Fruit fly (Drosophila melanogaster): ENCODE data around the gene Pus10.
A peak's percentile ranks its signal among the peaks of the same experiment; 100 is the strongest.

Pus10 gene

DNA sequence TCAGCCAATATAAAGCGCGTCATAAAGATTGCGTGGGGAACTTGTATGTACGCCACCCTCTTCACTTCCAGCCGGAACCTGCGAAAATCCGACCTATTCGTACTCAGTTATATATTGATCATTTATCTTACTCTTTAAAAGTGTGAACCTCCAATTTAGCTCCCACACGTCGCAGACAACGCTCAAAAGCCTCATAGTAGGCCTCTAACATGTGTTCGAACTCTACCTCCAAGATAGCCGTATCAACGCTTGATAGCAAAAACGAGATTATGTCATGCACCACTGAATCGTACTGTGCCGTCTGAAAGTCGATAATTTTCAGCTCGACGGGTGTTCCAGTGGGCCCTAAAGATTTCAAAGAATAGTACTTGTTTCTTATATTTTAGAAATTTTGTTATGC is 15.5 kb downstream of the Pus10 start (continued):
- TF ChIP-seq Spps (tag; optimal IDR thresholded peaks at IDR 0.05) (no peak), Side (GFP tag; optimal IDR thresholded peaks at IDR 0.05) (no peak), Pdp1 (GFP tag; optimal IDR thresholded peaks at IDR 0.05) (peak in 1 of 2 experiments; percentile 82), GATAe (GFP tag; conservative IDR thresholded peaks at IDR 0.05) (0 out of 2 replicates have a peak, but pooled peaks have one; percentile 26), mirr (GFP tag; optimal IDR thresholded peaks at IDR 0.05) (peak; percentile 69), CG17829 (tag; optimal IDR thresholded peaks at IDR 0.05) (no peak), B-H2 (GFP tag; optimal IDR thresholded peaks at IDR 0.05) (no peak), CG5180 (GFP tag; optimal IDR thresholded peaks at IDR 0.05) (peak; percentile 52), zfh2 (GFP tag; optimal IDR thresholded peaks at IDR 0.05) (no peak), zfh1 (GFP tag; IDR thresholded peaks at IDR 0.05) (no peak), CG2712 (tag; optimal IDR thresholded peaks at IDR 0.05) (no peak), Poxn (GFP tag; IDR thresholded peaks at IDR 0.05) (no peak), CG12769 (tag; optimal IDR thresholded peaks at IDR 0.05) (peak; percentile 18), CG13123 (GFP tag; optimal IDR thresholded peaks at IDR 0.05) (no peak), sens (GFP tag) (peak; percentile 22), abd-A (tag; optimal IDR thresholded peaks at IDR 0.05) (no peak), CG12299 (tag; optimal IDR thresholded peaks at IDR 0.05) (no peak), hbn (GFP tag; IDR thresholded peaks at IDR 0.05; ENCODE audit: partially characterized antibody) (no peak), chinmo (GFP tag; IDR thresholded peaks at IDR 0.05; ENCODE audit: partially characterized antibody) (0 out of 4 replicates have a peak, but pooled peaks have one; percentile 25), peb (GFP tag; IDR thresholded peaks at IDR 0.05) (no peak), sug (tag; optimal IDR thresholded peaks at IDR 0.05) (peak; percentile 94), HHEX (GFP tag; optimal IDR thresholded peaks at IDR 0.05) (no peak), CG33213 (GFP tag; optimal IDR thresholded peaks at IDR 0.05) (no peak), CG4707 (GFP tag; optimal IDR thresholded peaks at IDR 0.05) (no peak), stwl (tag; optimal IDR thresholded peaks at IDR 0.05) (no peak), wek (GFP tag; optimal IDR thresholded peaks at IDR 0.05) (no peak), CG17328 (GFP tag; IDR thresholded peaks at IDR 0.05) (no peak), CrebB (tag; optimal IDR thresholded peaks at IDR 0.05) (no peak), BtbVII (GFP tag; optimal IDR thresholded peaks at IDR 0.05) (no peak), gem (tag; optimal IDR thresholded peaks at IDR 0.05) (no peak), E2f1 (GFP tag; IDR thresholded peaks at IDR 0.05) (no peak), CG12236 (GFP tag; optimal IDR thresholded peaks at IDR 0.05) (no peak), Med (GFP tag) (peak; percentile 59), CG6683 (GFP tag; optimal IDR thresholded peaks at IDR 0.05) (no peak), CG14014 (GFP tag; IDR thresholded peaks at IDR 0.05) (no peak), CG10543 (GFP tag; optimal IDR thresholded peaks at IDR 0.05) (peak; percentile 66), Nf-YC (tag; optimal IDR thresholded peaks at IDR 0.05) (no peak), CG18599 (GFP tag; optimal IDR thresholded peaks at IDR 0.05) (peak; percentile 8), luna (GFP tag; optimal IDR thresholded peaks at IDR 0.05) (no peak), CG13296 (GFP tag; optimal IDR thresholded peaks at IDR 0.05) (peak; percentile 40), Mrtf (GFP tag; IDR thresholded peaks at IDR 0.05) (no peak), CG15514 (GFP tag; optimal IDR thresholded peaks at IDR 0.05) (peak; percentile 23), CG8924 (tag; optimal IDR thresholded peaks at IDR 0.05) (no peak), crc (GFP tag; optimal IDR thresholded peaks at IDR 0.05) (no peak), CG11085 (GFP tag; IDR thresholded peaks at IDR 0.05) (no peak), CG33557 (GFP tag; optimal IDR thresholded peaks at IDR 0.05) (no peak), ci (GFP tag; IDR thresholded peaks at IDR 0.05) (peak; percentile 46; the same call in 1 of the 3 replicates), fd96Cb (tag; optimal IDR thresholded peaks at IDR 0.05) (no peak), lab (GFP tag; optimal IDR thresholded peaks at IDR 0.05) (peak; percentile 46), Hey (tag; optimal IDR thresholded peaks at IDR 0.05) (peak; percentile 40)

All from whole organism, embryonic.